Worm (Caenorhabditis elegans) whole organism, L2 larva: ENCODE results near the gene shc-2.

Experiments used
- ama-1 ChIP-seq: fragments of 150-350 bp; optimal IDR thresholded peaks from 2 replicates; lab custom pipeline; 2018; ENCODE audit warnings: inconsistent platforms
- egl-27 ChIP-seq: sonication (generic microtip); optimal IDR thresholded peaks from 3 replicates; lab custom pipeline; 2017; ENCODE audit warnings: missing biosample characterization, missing genetic modification reagents, missing genetic modification characterization
- elt-1 ChIP-seq: fragments of 150-350 bp; optimal IDR thresholded peaks from 2 replicates; lab custom pipeline; 2014; ENCODE audit warnings: missing biosample characterization, missing genetic modification characterization
- fos-1 ChIP-seq: fragments of 150-350 bp; optimal IDR thresholded peaks from 2 replicates; lab custom pipeline; 2014; ENCODE audit warnings: missing biosample characterization, missing genetic modification characterization
- nhr-21 ChIP-seq: fragments of 150-350 bp; optimal IDR thresholded peaks from 2 replicates; lab custom pipeline; 2014; ENCODE audit warnings: missing biosample characterization, missing genetic modification characterization
- nhr-25 ChIP-seq: fragments of 150-350 bp; sonication (generic microtip); optimal IDR thresholded peaks from 3 replicates; lab custom pipeline; 2014; ENCODE audit warnings: missing biosample characterization, missing genetic modification characterization
- nhr-77 ChIP-seq: fragments of 150-350 bp; optimal IDR thresholded peaks from 2 replicates; lab custom pipeline; 2014; ENCODE audit warnings: missing biosample characterization, missing genetic modification characterization
- sem-4 ChIP-seq: fragments of 150-350 bp; optimal IDR thresholded peaks from 2 replicates; lab custom pipeline; 2014; ENCODE audit warnings: missing biosample characterization, missing genetic modification reagents, missing genetic modification characterization
- unc-62 ChIP-seq: fragments of 150-350 bp; optimal IDR thresholded peaks from 2 replicates; lab custom pipeline; 2014; ENCODE audit warnings: missing biosample characterization, missing genetic modification reagents, missing genetic modification characterization
- ztf-1 ChIP-seq: fragments of 200-800 bp; sonication (Bioruptor generic); conservative IDR thresholded peaks from 2 replicates; pipeline ENCODE4 v1.3.6; 2022; ENCODE audit warnings: missing genetic modification characterization, missing compliant biosample characterization

ce11 chrII:4931286-4931685 is 37.7 kb upstream of the shc-2 start:
- TF ChIP-seq elt-1 (tag; lab: Kevin White, UChicago): no peak
- TF ChIP-seq unc-62 (GFP tag; lab: Kevin White, UChicago): no peak
- no peak for TF ChIP-seq nhr-77 (tag; lab: Kevin White, UChicago)
- no peak for TF ChIP-seq sem-4 (tag; lab: Kevin White, UChicago)
- TF ChIP-seq fos-1: no peak
- TF ChIP-seq ztf-1 (GFP tag; lab: Robert Waterston, UW): no peak
- no peak for TF ChIP-seq nhr-25 (tag; lab: Kevin White, UChicago)
- TF ChIP-seq ama-1 (lab: Kevin White, UChicago): no peak
- TF ChIP-seq egl-27 (tag; lab: Kevin White, UChicago): no peak
- no peak for TF ChIP-seq nhr-21 (tag; lab: Kevin White, UChicago)
